Worm (Caenorhabditis elegans) whole organism, L1 larva: ENCODE measurements around the gene Y51H7C.10.
"Not testable (repeated sequence)": the region's sequence is repeated elsewhere in the genome, so short reads cannot be mapped to it uniquely, and the experiment has no call there.

Experiments used
- C34B4.2 ChIP-seq: sonication (generic microtip); optimal IDR thresholded peaks from 2 replicates; lab custom pipeline; 2017; ENCODE audit warnings: mild to moderate bottlenecking, missing genetic modification characterization, missing compliant biosample characterization
- F16B12.6 ChIP-seq: fragments of 150-350 bp; optimal IDR thresholded peaks from 2 replicates; lab custom pipeline; 2014; ENCODE audit warnings: missing biosample characterization, missing genetic modification characterization
- Y116A8C.19 ChIP-seq: sonication (generic microtip); optimal IDR thresholded peaks from 2 replicates; lab custom pipeline; 2016; ENCODE audit warnings: missing compliant biosample characterization, missing genetic modification characterization, borderline replicate concordance
- blmp-1 ChIP-seq: fragments of 150-350 bp; optimal IDR thresholded peaks from 2 replicates; lab custom pipeline; 2014; ENCODE audit warnings: missing biosample characterization, missing genetic modification characterization
- ceh-63 ChIP-seq: fragments of 200-800 bp; sonication (Bioruptor generic); optimal IDR thresholded peaks from 2 replicates; lab custom pipeline; 2018; ENCODE audit warnings: mild to moderate bottlenecking, missing genetic modification characterization, missing compliant biosample characterization
- ceh-8 ChIP-seq: fragments of 200-800 bp; sonication (Bioruptor generic); optimal IDR thresholded peaks from 2 replicates; lab custom pipeline; 2018; ENCODE audit warnings: mild to moderate bottlenecking, missing genetic modification characterization, moderate library complexity, missing compliant biosample characterization
- ceh-82 ChIP-seq, 3 experiments: fragments of 150-350 bp in 1 of 3; sonication (generic microtip) in 2 of 3; optimal IDR thresholded peaks; 2 replicates each; lab custom pipeline; 2014 to 2017; ENCODE audit warnings: missing biosample characterization in 3 of 3, missing genetic modification characterization in 3 of 3
- dpl-1 ChIP-seq, 3 experiments: fragments of 150-350 bp in 2 of 3; sonication (generic microtip) in 1 of 3; optimal IDR thresholded peaks; 2 replicates each; lab custom pipeline; 2014 to 2017; ENCODE audit warnings: missing biosample characterization in 3 of 3, missing genetic modification characterization in 3 of 3, missing genetic modification reagents in 3 of 3
- efl-1 ChIP-seq, 4 experiments: fragments of 150-350 bp; optimal IDR thresholded peaks in 3 of 4; peaks in 1 of 4; 1 replicate in 1 of 4; 2 replicates in 3 of 4; lab custom pipeline; 2014; ENCODE audit warnings: missing biosample characterization in 2 of 4, missing genetic modification characterization in 2 of 4, missing genetic modification reagents in 2 of 4
- elt-3 ChIP-seq, 6 experiments: fragments of 150-350 bp in 1 of 6; sonication (generic microtip); optimal IDR thresholded peaks; 2 replicates each; lab custom pipeline; 2017 to 2018; ENCODE audit warnings: missing biosample characterization in 6 of 6, missing genetic modification characterization in 6 of 6, inconsistent platforms in 1 of 6
- hlh-4 ChIP-seq: sonication (generic microtip); optimal IDR thresholded peaks from 2 replicates; lab custom pipeline; 2016; ENCODE audit warnings: mild to moderate bottlenecking, missing genetic modification characterization, missing compliant biosample characterization
- isw-1 ChIP-seq: fragments of 200-800 bp; sonication (Bioruptor generic); IDR thresholded peaks from 2 replicates; pipeline ENCODE4 v1.3.6; 2022; ENCODE audit warnings: missing genetic modification characterization, missing compliant biosample characterization
- lin-15B ChIP-seq: fragments of 150-350 bp; sonication (generic microtip); optimal IDR thresholded peaks from 3 replicates; lab custom pipeline; 2014; ENCODE audit warnings: missing biosample characterization, missing genetic modification characterization
- lin-35 ChIP-seq, 2 experiments: fragments of 150-350 bp; optimal IDR thresholded peaks; 2 replicates each; lab custom pipeline; 2014; ENCODE audit warnings: missing biosample characterization in 2 of 2, missing genetic modification characterization in 2 of 2, missing genetic modification reagents in 2 of 2
- lin-39 ChIP-seq: fragments of 150-350 bp; optimal IDR thresholded peaks from 2 replicates; lab custom pipeline; 2014; ENCODE audit warnings: missing biosample characterization, missing genetic modification reagents, missing genetic modification characterization
- lir-3 ChIP-seq: sonication (generic microtip); optimal IDR thresholded peaks from 2 replicates; lab custom pipeline; 2016; ENCODE audit warnings: mild to moderate bottlenecking, missing genetic modification characterization, moderate library complexity, missing compliant biosample characterization; ENCODE audit not compliant: poor library complexity
- lsy-2 ChIP-seq, 2 experiments: fragments of 150-350 bp; optimal IDR thresholded peaks; 2 replicates each; lab custom pipeline; 2014; ENCODE audit warnings: missing biosample characterization in 2 of 2, missing genetic modification characterization in 2 of 2
- mdl-1 ChIP-seq, 2 experiments: fragments of 150-350 bp; optimal IDR thresholded peaks; 2 replicates each; lab custom pipeline; 2014 to 2017; ENCODE audit warnings: missing biosample characterization in 2 of 2, missing genetic modification characterization in 2 of 2, inconsistent platforms in 1 of 2
- nhr-19 ChIP-seq: fragments of 200-800 bp; sonication (Bioruptor generic); conservative IDR thresholded peaks from 2 replicates; pipeline ENCODE4 v1.3.6; 2022; ENCODE audit warnings: missing genetic modification characterization, missing compliant biosample characterization
- nhr-20 ChIP-seq: sonication (generic microtip); optimal IDR thresholded peaks from 2 replicates; lab custom pipeline; 2016; ENCODE audit warnings: mild to moderate bottlenecking, missing genetic modification characterization, missing compliant biosample characterization
- nhr-77 ChIP-seq: fragments of 150-350 bp; optimal IDR thresholded peaks from 2 replicates; lab custom pipeline; 2014; ENCODE audit warnings: missing biosample characterization, missing genetic modification characterization
- nhr-84 ChIP-seq: sonication (generic microtip); optimal IDR thresholded peaks from 2 replicates; lab custom pipeline; 2017; ENCODE audit warnings: missing biosample characterization, missing genetic modification characterization
- nhr-85 ChIP-seq: sonication (generic microtip); peaks from one replicate; lab custom pipeline; 2016; ENCODE audit warnings: missing genetic modification characterization, inconsistent platforms, missing compliant biosample characterization
- nhr-90 ChIP-seq: sonication (generic microtip); optimal IDR thresholded peaks from 2 replicates; lab custom pipeline; 2016; ENCODE audit warnings: mild to moderate bottlenecking, missing genetic modification characterization, missing compliant biosample characterization; ENCODE audit not compliant: poor library complexity
- skn-1 ChIP-seq: fragments of 150-350 bp; optimal IDR thresholded peaks from 2 replicates; lab custom pipeline; 2014; ENCODE audit warnings: missing biosample characterization, missing genetic modification characterization
- snu-23 ChIP-seq: sonication (generic microtip); optimal IDR thresholded peaks from 2 replicates; lab custom pipeline; 2016; ENCODE audit warnings: missing genetic modification characterization, missing compliant biosample characterization
- swsn-7 ChIP-seq: sonication (generic microtip); optimal IDR thresholded peaks from 2 replicates; lab custom pipeline; 2016; ENCODE audit warnings: missing genetic modification characterization, missing compliant biosample characterization
- tbx-2 ChIP-seq: sonication (generic microtip); optimal IDR thresholded peaks from 2 replicates; lab custom pipeline; 2016; ENCODE audit warnings: missing genetic modification characterization, missing compliant biosample characterization
- unc-130 ChIP-seq: fragments of 150-350 bp; optimal IDR thresholded peaks from 2 replicates; lab custom pipeline; 2017; ENCODE audit warnings: missing biosample characterization, missing genetic modification characterization, inconsistent platforms
- unc-62 ChIP-seq: fragments of 150-350 bp; optimal IDR thresholded peaks from 2 replicates; lab custom pipeline; 2014; ENCODE audit warnings: missing biosample characterization, missing genetic modification reagents, missing genetic modification characterization
- unc-86 ChIP-seq: sonication (generic microtip); optimal IDR thresholded peaks from 2 replicates; lab custom pipeline; 2016; ENCODE audit warnings: missing genetic modification characterization, missing compliant biosample characterization
- xbp-1 ChIP-seq: sonication (generic microtip); optimal IDR thresholded peaks from 2 replicates; lab custom pipeline; 2016; ENCODE audit warnings: missing genetic modification characterization, missing compliant biosample characterization
- ztf-11 ChIP-seq, 2 experiments: sonication (generic microtip); optimal IDR thresholded peaks; 2 replicates each; lab custom pipeline; 2016 to 2017; ENCODE audit warnings: missing genetic modification characterization in 2 of 2, missing biosample characterization in 1 of 2, missing compliant biosample characterization in 1 of 2

Y51H7C.10 gene

DNA sequence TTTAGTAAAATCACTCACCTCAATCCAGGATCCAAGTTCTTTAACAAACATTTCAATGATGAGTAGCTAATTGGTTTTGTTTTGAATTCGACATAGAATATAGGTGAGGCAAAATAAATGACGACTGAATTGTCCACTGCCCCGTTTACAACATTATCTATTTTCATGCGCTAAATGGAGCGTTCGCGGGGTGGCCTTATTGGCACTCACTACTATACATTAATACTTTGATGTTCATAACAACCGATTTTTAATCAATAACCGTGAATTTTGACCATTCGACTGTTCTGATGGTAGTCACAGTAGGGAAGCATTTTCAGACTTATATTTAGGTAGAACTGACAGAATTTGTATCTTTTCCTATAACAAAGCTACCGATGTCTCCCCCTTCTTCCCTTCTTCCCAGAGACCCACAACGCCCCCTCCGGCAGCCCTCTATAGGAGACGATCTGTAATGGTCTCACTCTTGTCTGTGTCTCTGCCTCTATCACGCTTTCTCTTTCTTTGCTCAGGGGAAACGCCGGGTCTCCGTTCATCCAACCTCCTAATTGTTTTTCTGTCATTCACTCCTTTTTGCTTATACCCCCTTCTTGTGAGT is 23.2 kb upstream of the Y51H7C.10 start, which contains the start of gene Y51H7C.12:
Gene Y51H7C.12, minus strand, starts transcription at position 51 of the 598 bp plus-strand sequence.
- TF ChIP-seq elt-3 (tag; optimal IDR thresholded peaks at IDR 0.05; lab: Kevin White, UChicago); isw-1 (GFP tag; lab: Robert Waterston, UW); ztf-11 (tag; optimal IDR thresholded peaks at IDR 0.05; lab: Kevin White, UChicago): not testable (repeated sequence)

DNA sequence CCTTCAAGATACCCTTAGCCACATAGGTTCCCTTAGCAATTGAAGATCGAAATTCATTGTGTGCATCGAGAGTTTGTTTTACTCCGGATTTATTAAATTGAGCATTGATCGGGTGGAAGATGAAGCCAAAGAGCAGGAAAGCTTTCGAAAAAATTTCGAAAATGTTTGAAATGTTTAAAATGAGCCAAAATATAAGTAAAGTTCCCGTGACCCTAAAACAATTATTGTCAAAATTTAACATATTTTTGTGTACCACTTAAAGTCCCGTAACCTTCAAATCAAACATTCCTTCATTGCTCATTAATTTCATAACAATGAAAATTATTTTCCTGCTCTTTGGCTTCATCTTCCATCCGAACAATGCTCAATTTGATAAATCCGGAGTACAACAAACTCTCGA is 21.4 kb upstream of the Y51H7C.10 start, which contains the start of gene scl-17:
Gene scl-17, plus strand, starts transcription at position 301 of the 400 bp plus-strand sequence.
- no peak for TF ChIP-seq nhr-19 (GFP tag; lab: Robert Waterston, UW)
- no peak for TF ChIP-seq ceh-8

- TF ChIP-seq efl-1 (optimal IDR thresholded peaks at IDR 0.05; lab: Kevin White, UChicago) (no peak), efl-1 (GFP tag; optimal IDR thresholded peaks at IDR 0.05 in 1 of 2; lab: Kevin White, UChicago) (peak in 1 of 2 experiments; percentile 41), C34B4.2 (tag; lab: Kevin White, UChicago) (no peak)
- TF ChIP-seq, all 84 proteins: peak for 1
Measured at ce11 chrII:1441479-1441878, 17.9 kb upstream of the Y51H7C.10 start.

DNA sequence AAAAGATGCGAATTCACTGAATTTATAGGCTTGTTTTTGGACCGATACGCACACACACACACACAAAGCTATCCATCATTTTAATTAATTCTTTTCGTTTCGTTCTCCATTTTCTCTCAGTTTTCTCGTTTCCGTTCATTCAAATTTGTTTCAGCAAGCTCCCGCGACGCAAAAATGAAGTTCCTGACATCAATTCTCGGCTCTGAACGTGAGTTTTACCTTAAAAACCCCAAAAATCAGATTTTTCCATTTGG is 14.7 kb upstream of the Y51H7C.10 start, which contains the start of gene Y51H7C.3:
Gene Y51H7C.3, plus strand, starts transcription at position 155 of the 254 bp plus-strand sequence.
- TF ChIP-seq hlh-4 (tag; lab: Kevin White, UChicago) (no peak), efl-1 (optimal IDR thresholded peaks at IDR 0.05; lab: Kevin White, UChicago) (no peak), efl-1 (GFP tag; optimal IDR thresholded peaks at IDR 0.05 in 1 of 2; lab: Kevin White, UChicago) (no peak), lir-3 (tag; lab: Kevin White, UChicago) (no peak)

ce11 chrII:1437449-1438335 is 14.1 kb upstream of the Y51H7C.10 start, which contains the start of gene nol-6:
Gene nol-6 (minus strand): TSS chrII:1437499.
- TF ChIP-seq blmp-1 (tag; lab: Kevin White, UChicago) (peak; percentile 30), lsy-2 (tag; optimal IDR thresholded peaks at IDR 0.05; lab: Kevin White, UChicago) (peak; percentile 61 to 67), ceh-63 (no peak), F16B12.6 (tag; lab: Kevin White, UChicago) (peak; percentile 46), elt-3 (tag; optimal IDR thresholded peaks at IDR 0.05; lab: Kevin White, UChicago) (peak in 1 of 6 experiments; percentile 13), mdl-1 (tag; optimal IDR thresholded peaks at IDR 0.05; lab: Kevin White, UChicago) (peak in 1 of 2 experiments; percentile 10), lin-39 (tag; lab: Kevin White, UChicago) (peak; percentile 23), hlh-4 (tag; lab: Kevin White, UChicago) (no peak), unc-62 (GFP tag; lab: Kevin White, UChicago) (no peak), snu-23 (peak; percentile 53), xbp-1 (tag; lab: Kevin White, UChicago) (peak; percentile 24), nhr-77 (tag; lab: Kevin White, UChicago) (peak; percentile 9), nhr-85 (tag; lab: Kevin White, UChicago) (peak; percentile 56), nhr-90 (tag; lab: Kevin White, UChicago) (peak; percentile 12), tbx-2 (tag; lab: Kevin White, UChicago) (peak; percentile 41), Y116A8C.19 (tag; lab: Kevin White, UChicago) (no peak), isw-1 (GFP tag; lab: Robert Waterston, UW) (peak; percentile 39), swsn-7 (tag; lab: Kevin White, UChicago) (peak; percentile 17), unc-130 (peak; percentile 19), ceh-82 (tag; optimal IDR thresholded peaks at IDR 0.05; lab: Kevin White, UChicago) (peak in 2 of 3 experiments; percentile 6 to 47), lin-35 (GFP tag; optimal IDR thresholded peaks at IDR 0.05; lab: Kevin White, UChicago) (peak; percentile 87 to 96), unc-86 (tag; lab: Kevin White, UChicago) (no peak), skn-1 (peak; percentile 62), lin-15B (tag; lab: Kevin White, UChicago) (peak; percentile 26), nhr-20 (tag; lab: Kevin White, UChicago) (peak; percentile 67), efl-1 (optimal IDR thresholded peaks at IDR 0.05; lab: Kevin White, UChicago) (peak; percentile 92 to 93), efl-1 (GFP tag; optimal IDR thresholded peaks at IDR 0.05 in 1 of 2; lab: Kevin White, UChicago) (peak; percentile 92 to 99), nhr-84 (tag; lab: Kevin White, UChicago) (no peak), dpl-1 (GFP tag; optimal IDR thresholded peaks at IDR 0.05; lab: Kevin White, UChicago) (peak; percentile 82 to 94 (median 92))
